Worm (Caenorhabditis elegans): Measurements from ENCODE around the gene C35D10.5.

The C35D10.5 gene

ce11 chrIII:4906896-4907295, 44.7 kb downstream of the C35D10.5 start, which contains the start of gene rom-1:
Gene rom-1, plus strand, starts transcription at chrIII:4907196.
- TF ChIP-seq dpl-1 (GFP tag; optimal IDR thresholded peaks at IDR 0.05) (no peak), zip-4 (GFP tag; optimal IDR thresholded peaks at IDR 0.05) (no peak), nhr-90 (tag; optimal IDR thresholded peaks at IDR 0.05; ENCODE audit: poor library complexity) (no peak), C04F5.9 (tag; optimal IDR thresholded peaks at IDR 0.05) (no peak), skn-1 (tag; optimal IDR thresholded peaks at IDR 0.05) (no peak), pax-3 (tag; optimal IDR thresholded peaks at IDR 0.05) (no peak), ztf-4 (tag; optimal IDR thresholded peaks at IDR 0.05) (no peak), nhr-47 (tag; optimal IDR thresholded peaks at IDR 0.05) (no peak), isw-1 (GFP tag; IDR thresholded peaks at IDR 0.05) (no peak), unc-130 (tag; optimal IDR thresholded peaks at IDR 0.05) (no peak)

ce11 chrIII:4909938-4910337, 47.8 kb downstream of the C35D10.5 start, which contains the start of gene F26F4.12:
Gene F26F4.12, minus strand, starts transcription at chrIII:4910038.
- TF ChIP-seq aha-1 (tag; optimal IDR thresholded peaks at IDR 0.05) (no peak), pqm-1 (tag; optimal IDR thresholded peaks at IDR 0.05) (no peak), ceh-8 (GFP tag; optimal IDR thresholded peaks at IDR 0.05) (no peak), lsy-2 (tag; optimal IDR thresholded peaks at IDR 0.05) (no peak), dpl-1 (GFP tag; optimal IDR thresholded peaks at IDR 0.05) (no peak), nhr-47 (tag; optimal IDR thresholded peaks at IDR 0.05) (no peak), unc-86 (tag; optimal IDR thresholded peaks at IDR 0.05) (no peak), aly-2 (tag; optimal IDR thresholded peaks at IDR 0.05) (no peak), nhr-19 (GFP tag; conservative IDR thresholded peaks at IDR 0.05) (no peak), lin-15B (tag; optimal IDR thresholded peaks at IDR 0.05) (no peak)

ce11 chrIII:4910956-4911355, 48.8 kb downstream of the C35D10.5 start, which contains the start of gene F26F4.2:
Gene F26F4.2, plus strand, starts transcription at chrIII:4911256.
- TF ChIP-seq alr-1 (tag; optimal IDR thresholded peaks at IDR 0.05; ENCODE audit: borderline replicate concordance), result no peak

- peak in 2 of 3 experiments; percentile 19 to 47 for TF ChIP-seq ceh-82 (tag; optimal IDR thresholded peaks at IDR 0.05)
- TF ChIP-seq lsy-2 (tag; optimal IDR thresholded peaks at IDR 0.05), result peak; percentile 63 to 69
- TF ChIP-seq pax-3 (tag; optimal IDR thresholded peaks at IDR 0.05), result peak; percentile 76
- TF ChIP-seq grh-1 (GFP tag; IDR thresholded peaks at IDR 0.05), result no peak
- TF ChIP-seq Y116A8C.19 (tag; optimal IDR thresholded peaks at IDR 0.05; ENCODE audit: borderline replicate concordance), result peak; percentile 73
- peak; percentile 84 for TF ChIP-seq nhr-71 (tag; optimal IDR thresholded peaks at IDR 0.05)
- no peak for TF ChIP-seq efl-3 (GFP tag; optimal IDR thresholded peaks at IDR 0.05)
- TF ChIP-seq efl-1 (optimal IDR thresholded peaks at IDR 0.05), result peak; percentile 63 to 79
- TF ChIP-seq efl-1 (GFP tag; optimal IDR thresholded peaks at IDR 0.05 in 1 of 2), result peak; percentile 78 to 96
- peak; percentile 22 for TF ChIP-seq skn-1 (tag; optimal IDR thresholded peaks at IDR 0.05)
- TF ChIP-seq nhr-77 (tag; optimal IDR thresholded peaks at IDR 0.05), result no peak
- TF ChIP-seq ztf-11 (tag; optimal IDR thresholded peaks at IDR 0.05), result peak in 1 of 2 experiments; percentile 88
- peak; percentile 61 to 76 (median 68) for TF ChIP-seq dpl-1 (GFP tag; optimal IDR thresholded peaks at IDR 0.05)
- peak; percentile 35 for TF ChIP-seq isw-1 (GFP tag; IDR thresholded peaks at IDR 0.05)
- TF ChIP-seq hlh-4 (tag; optimal IDR thresholded peaks at IDR 0.05), result peak; percentile 22
- peak; percentile 66 for TF ChIP-seq nhr-19 (GFP tag; conservative IDR thresholded peaks at IDR 0.05)
- TF ChIP-seq lir-3 (tag; optimal IDR thresholded peaks at IDR 0.05; ENCODE audit: poor library complexity), result peak; percentile 93
- no peak for TF ChIP-seq sptf-1 (tag; optimal IDR thresholded peaks at IDR 0.05)
- peak; percentile 21 for TF ChIP-seq lin-13 (GFP tag; optimal IDR thresholded peaks at IDR 0.05)
- TF ChIP-seq dsc-1 (tag; optimal IDR thresholded peaks at IDR 0.05), result peak; percentile 84
- TF ChIP-seq ztf-4 (tag; optimal IDR thresholded peaks at IDR 0.05), result no peak
- peak; percentile 96 for TF ChIP-seq rnt-1 (tag; optimal IDR thresholded peaks at IDR 0.05)
- TF ChIP-seq egl-13 (tag; optimal IDR thresholded peaks at IDR 0.05), result peak; percentile 75
- TF ChIP-seq ama-1 (optimal IDR thresholded peaks at IDR 0.05), result no peak
- TF ChIP-seq fkh-8 (tag; optimal IDR thresholded peaks at IDR 0.05), result peak; percentile 70
- TF ChIP-seq sup-37 (GFP tag; optimal IDR thresholded peaks at IDR 0.05), result no peak
- TF ChIP-seq vab-15 (tag; optimal IDR thresholded peaks at IDR 0.05), result no peak
- peak; percentile 91 for TF ChIP-seq fkh-4 (tag; optimal IDR thresholded peaks at IDR 0.05; ENCODE audit: borderline replicate concordance)
- TF ChIP-seq zip-4 (GFP tag; optimal IDR thresholded peaks at IDR 0.05), result peak; percentile 8
- TF ChIP-seq C16A3.4 (tag; optimal IDR thresholded peaks at IDR 0.05), result peak; percentile 35
- peak; percentile 84 for TF ChIP-seq mep-1 (tag; optimal IDR thresholded peaks at IDR 0.05)
- peak; percentile 82 for TF ChIP-seq nhr-85 (tag)
- TF ChIP-seq hlh-17 (GFP tag; optimal IDR thresholded peaks at IDR 0.05; ENCODE audit: borderline replicate concordance), result no peak
- peak; percentile 67 to 75 for TF ChIP-seq lin-35 (GFP tag; optimal IDR thresholded peaks at IDR 0.05)
- no peak for TF ChIP-seq aha-1 (tag; optimal IDR thresholded peaks at IDR 0.05)
Observed at ce11 chrIII:4912317-4912716, 50.2 kb downstream of the C35D10.5 start, which contains the start of the genes F26F4.9 and cee-1. Gene F26F4.9, minus strand, starts transcription at chrIII:4912521. Gene cee-1, plus strand, starts transcription at chrIII:4912699.

All from whole organism, L1 larva.